Worm (Caenorhabditis elegans) whole organism, L3 larva: ENCODE data around the gene sap-140.

Experiments used
- R02D3.7 ChIP-seq: fragments of 150-350 bp; optimal IDR thresholded peaks from 2 replicates; lab custom pipeline; 2014; ENCODE audit warnings: missing biosample characterization, missing genetic modification characterization
- aly-2 ChIP-seq: fragments of 150-350 bp; optimal IDR thresholded peaks from 2 replicates; lab custom pipeline; 2014; ENCODE audit warnings: missing biosample characterization, missing genetic modification characterization
- ama-1 ChIP-seq: fragments of 150-350 bp; optimal IDR thresholded peaks from 2 replicates; lab custom pipeline; 2018
- ceh-16 ChIP-seq: sonication (generic microtip); optimal IDR thresholded peaks from 2 replicates; lab custom pipeline; 2017; ENCODE audit warnings: missing biosample characterization, missing genetic modification characterization
- ceh-28 ChIP-seq: fragments of 150-350 bp; optimal IDR thresholded peaks from 2 replicates; lab custom pipeline; 2014; ENCODE audit warnings: missing biosample characterization, missing genetic modification reagents, missing genetic modification characterization
- ceh-9 ChIP-seq: sonication (generic microtip); optimal IDR thresholded peaks from 2 replicates; lab custom pipeline; 2018; ENCODE audit warnings: missing biosample characterization, missing genetic modification characterization
- daf-12 ChIP-seq: fragments of 150-350 bp; optimal IDR thresholded peaks from 2 replicates; lab custom pipeline; 2014; ENCODE audit warnings: missing biosample characterization, missing genetic modification reagents, missing genetic modification characterization
- egl-27 ChIP-seq: sonication (generic microtip); optimal IDR thresholded peaks from 4 replicates; lab custom pipeline; 2017; ENCODE audit warnings: missing biosample characterization, missing genetic modification reagents, missing genetic modification characterization
- egl-5 ChIP-seq: fragments of 150-350 bp; optimal IDR thresholded peaks from 2 replicates; lab custom pipeline; 2017; ENCODE audit warnings: missing biosample characterization, missing genetic modification reagents, missing genetic modification characterization, inconsistent platforms
- elt-1 ChIP-seq: fragments of 150-350 bp; optimal IDR thresholded peaks from 2 replicates; lab custom pipeline; 2014; ENCODE audit warnings: missing biosample characterization, missing genetic modification characterization
- elt-2 ChIP-seq: sonication (generic microtip); optimal IDR thresholded peaks from 2 replicates; lab custom pipeline; 2016; ENCODE audit warnings: missing genetic modification reagents, mild to moderate bottlenecking, missing genetic modification characterization, missing compliant biosample characterization
- eor-1 ChIP-seq, 2 experiments: fragments of 150-350 bp; optimal IDR thresholded peaks; 2 replicates each; lab custom pipeline; 2014 to 2018; ENCODE audit warnings: missing biosample characterization in 2 of 2, missing genetic modification characterization in 2 of 2
- fkh-10 ChIP-seq: sonication (generic microtip); optimal IDR thresholded peaks from 2 replicates; lab custom pipeline; 2017; ENCODE audit warnings: missing biosample characterization, missing genetic modification reagents, missing genetic modification characterization
- fkh-2 ChIP-seq: fragments of 150-350 bp; optimal IDR thresholded peaks from 2 replicates; lab custom pipeline; 2014; ENCODE audit warnings: missing biosample characterization, missing genetic modification reagents, missing genetic modification characterization
- hmg-11 ChIP-seq: sonication (generic microtip); optimal IDR thresholded peaks from 2 replicates; lab custom pipeline; 2016; ENCODE audit warnings: missing genetic modification characterization, missing compliant biosample characterization
- lin-15B ChIP-seq: fragments of 150-350 bp; optimal IDR thresholded peaks from 2 replicates; lab custom pipeline; 2014; ENCODE audit warnings: missing biosample characterization, missing genetic modification characterization
- lin-39 ChIP-seq: fragments of 150-350 bp; optimal IDR thresholded peaks from 2 replicates; lab custom pipeline; 2018; ENCODE audit warnings: missing biosample characterization, missing genetic modification reagents, missing genetic modification characterization
- lsy-12 ChIP-seq: sonication (generic microtip); optimal IDR thresholded peaks from 2 replicates; lab custom pipeline; 2016; ENCODE audit warnings: mild to moderate bottlenecking, missing genetic modification characterization, missing compliant biosample characterization
- mml-1 ChIP-seq: fragments of 150-350 bp; sonication (generic microtip); optimal IDR thresholded peaks from 3 replicates; lab custom pipeline; 2014; ENCODE audit warnings: missing biosample characterization, missing genetic modification characterization
- nfya-1 ChIP-seq: sonication (generic microtip); optimal IDR thresholded peaks from 2 replicates; lab custom pipeline; 2017; ENCODE audit warnings: missing genetic modification characterization, mild to moderate bottlenecking, missing compliant biosample characterization, antibody characterized with exemption, moderate library complexity; ENCODE audit not compliant: insufficient read depth
- nhr-11 ChIP-seq: fragments of 150-350 bp; optimal IDR thresholded peaks from 2 replicates; lab custom pipeline; 2014; ENCODE audit warnings: missing biosample characterization, missing genetic modification characterization
- nhr-23 ChIP-seq: fragments of 150-350 bp; optimal IDR thresholded peaks from 2 replicates; lab custom pipeline; 2014; ENCODE audit warnings: missing biosample characterization, missing genetic modification reagents, missing genetic modification characterization
- nhr-237 ChIP-seq: fragments of 150-350 bp; optimal IDR thresholded peaks from 2 replicates; lab custom pipeline; 2014; ENCODE audit warnings: missing biosample characterization, missing genetic modification characterization
- nhr-25 ChIP-seq: sonication (generic microtip); optimal IDR thresholded peaks from 2 replicates; lab custom pipeline; 2017; ENCODE audit warnings: missing biosample characterization, missing genetic modification characterization
- nhr-43 ChIP-seq: sonication (generic microtip); optimal IDR thresholded peaks from 2 replicates; lab custom pipeline; 2016; ENCODE audit warnings: mild to moderate bottlenecking, missing genetic modification characterization, missing compliant biosample characterization; ENCODE audit not compliant: poor library complexity, severe bottlenecking
- nhr-67 ChIP-seq: fragments of 150-350 bp; optimal IDR thresholded peaks from 2 replicates; lab custom pipeline; 2014; ENCODE audit warnings: missing biosample characterization, missing genetic modification characterization
- nhr-76 ChIP-seq: fragments of 150-350 bp; sonication (generic microtip); optimal IDR thresholded peaks from 5 replicates; lab custom pipeline; 2014; ENCODE audit warnings: missing biosample characterization, missing genetic modification characterization
- nhr-77 ChIP-seq: fragments of 150-350 bp; optimal IDR thresholded peaks from 2 replicates; lab custom pipeline; 2014; ENCODE audit warnings: missing biosample characterization, missing genetic modification characterization
- pqm-1 ChIP-seq: fragments of 150-350 bp; optimal IDR thresholded peaks from 2 replicates; lab custom pipeline; 2017; ENCODE audit warnings: missing biosample characterization, missing genetic modification characterization, inconsistent platforms
- skn-1 ChIP-seq: fragments of 150-350 bp; optimal IDR thresholded peaks from 2 replicates; lab custom pipeline; 2014; ENCODE audit warnings: missing biosample characterization, missing genetic modification characterization
- snpc-4 ChIP-seq: fragments of 150-350 bp; optimal IDR thresholded peaks from 2 replicates; lab custom pipeline; 2014; ENCODE audit warnings: missing biosample characterization, missing genetic modification characterization
- unc-39 ChIP-seq: sonication (generic microtip); optimal IDR thresholded peaks from 4 replicates; lab custom pipeline; 2017; ENCODE audit warnings: missing biosample characterization, missing genetic modification characterization
- unc-62 ChIP-seq: fragments of 150-350 bp; sonication (generic microtip); optimal IDR thresholded peaks from 4 replicates; lab custom pipeline; 2014; ENCODE audit warnings: missing biosample characterization, missing genetic modification reagents, missing genetic modification characterization
- ztf-11 ChIP-seq: fragments of 150-350 bp; optimal IDR thresholded peaks from 2 replicates; lab custom pipeline; 2014; ENCODE audit warnings: missing biosample characterization, missing genetic modification characterization
- ztf-4 ChIP-seq: fragments of 150-350 bp; optimal IDR thresholded peaks from 2 replicates; lab custom pipeline; 2014; ENCODE audit warnings: missing biosample characterization, missing genetic modification characterization

Gene sap-140

ce11 chrIII:7533012-7533411, 33.5 kb downstream of the sap-140 start:
- TF ChIP-seq daf-12 (tag; lab: Kevin White, UChicago) (no peak), ceh-28 (peak; percentile 17)

- TF ChIP-seq unc-39 (tag; lab: Kevin White, UChicago) = no peak
- TF ChIP-seq R02D3.7 (tag; lab: Kevin White, UChicago) = no peak
- peak; percentile 1 for TF ChIP-seq lsy-12 (tag; lab: Kevin White, UChicago)
- no peak for TF ChIP-seq nhr-67 (tag; lab: Kevin White, UChicago)
- TF ChIP-seq hmg-11 (tag; lab: Kevin White, UChicago) = no peak
- TF ChIP-seq skn-1 = no peak
- no peak for TF ChIP-seq eor-1 (tag; optimal IDR thresholded peaks at IDR 0.05; lab: Kevin White, UChicago)
- TF ChIP-seq unc-62 (GFP tag; lab: Kevin White, UChicago) = peak; percentile 80
- TF ChIP-seq egl-5 (tag; lab: Kevin White, UChicago) = no peak
- TF ChIP-seq nhr-23 (tag; lab: Kevin White, UChicago) = no peak
- no peak for TF ChIP-seq lin-39 (tag; lab: Kevin White, UChicago)
- no peak for TF ChIP-seq ceh-9 (tag; lab: Kevin White, UChicago)
- peak; percentile 47 for TF ChIP-seq nhr-25 (tag; lab: Kevin White, UChicago)
- TF ChIP-seq ceh-28 = peak; percentile 34
- TF ChIP-seq elt-1 = peak; percentile 51
- TF ChIP-seq nhr-11 (tag; lab: Kevin White, UChicago) = no peak
- TF ChIP-seq nfya-1 (tag; lab: Kevin White, UChicago) = peak; percentile 99
- TF ChIP-seq, all 47 proteins: peak for 6
These were observed 35.1 kb downstream of the sap-140 start for ce11 chrIII:7534648-7535047.

DNA sequence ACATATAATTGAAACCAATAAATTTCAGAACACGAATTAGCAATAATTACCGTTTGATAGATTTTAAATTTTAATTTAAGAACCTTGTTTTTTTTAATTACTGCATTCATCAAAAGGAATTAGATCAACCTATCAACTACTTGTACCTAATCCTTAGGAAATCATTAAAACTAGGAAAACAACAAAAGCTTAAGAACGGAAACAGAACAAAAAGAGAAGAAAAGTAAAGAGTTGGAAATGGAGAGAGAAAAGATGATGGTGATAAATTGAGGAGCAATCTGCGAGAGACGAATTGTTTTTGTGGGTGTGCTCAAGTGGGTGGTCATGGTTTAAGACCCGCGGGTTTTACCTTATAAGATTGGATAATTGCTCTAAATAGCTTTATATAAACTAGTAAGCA, 35.8 kb downstream of the sap-140 start:
- no peak for TF ChIP-seq unc-39 (tag; lab: Kevin White, UChicago)
- TF ChIP-seq elt-2 (tag; lab: Kevin White, UChicago) = no peak

ce11 chrIII:7536559-7536958, 37.0 kb downstream of the sap-140 start, which contains the start of gene lin-39:
TSS of gene lin-39 (minus strand) at chrIII:7536632.
- TF ChIP-seq nhr-77 (tag; lab: Kevin White, UChicago) (no peak), nfya-1 (tag; lab: Kevin White, UChicago) (peak; percentile 53)

DNA sequence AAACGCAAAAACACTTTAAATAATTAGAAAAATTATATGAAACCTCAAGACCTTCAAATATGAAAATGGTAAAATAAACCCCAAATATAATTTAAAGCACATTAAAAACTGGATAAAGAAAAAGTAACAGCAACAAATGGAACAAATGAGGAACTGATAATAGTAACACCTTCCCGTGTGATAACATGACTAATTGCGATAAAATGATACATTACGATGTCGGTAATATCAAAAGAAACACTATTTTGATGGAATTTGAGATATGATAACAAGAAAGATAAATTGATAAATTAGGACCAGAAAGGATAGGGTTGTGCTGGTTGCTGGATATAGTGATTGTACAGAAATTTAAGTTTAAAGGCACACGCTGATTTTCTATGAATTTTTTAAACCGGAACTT, 42.5 kb downstream of the sap-140 start:
- TF ChIP-seq nhr-43 (tag; lab: Kevin White, UChicago) (no peak), pqm-1 (tag; lab: Kevin White, UChicago) (no peak), ztf-11 (tag; lab: Kevin White, UChicago) (no peak), egl-27 (tag; lab: Kevin White, UChicago) (no peak)
- TF ChIP-seq, all 47 proteins: peak for 0

DNA sequence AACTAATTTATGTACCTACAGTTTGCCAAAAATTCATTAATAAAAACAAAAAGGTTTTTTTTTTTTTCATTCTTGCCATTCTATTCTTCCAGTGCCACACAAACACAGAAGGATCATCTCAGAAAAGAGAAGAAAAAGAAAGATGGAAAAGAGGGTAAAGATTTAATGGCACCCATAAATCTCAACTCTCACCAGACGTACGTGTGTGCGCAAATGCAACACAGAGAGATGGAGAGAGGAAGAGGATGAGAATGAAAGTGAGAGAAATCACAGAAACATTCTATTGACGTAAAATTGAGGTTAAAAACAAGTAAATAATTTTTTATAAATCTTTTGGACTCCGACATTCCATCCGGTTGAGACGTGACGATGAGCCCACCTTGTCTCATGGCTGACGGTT, 44.7 kb downstream of the sap-140 start:
- TF ChIP-seq eor-1 (tag; optimal IDR thresholded peaks at IDR 0.05; lab: Kevin White, UChicago) = no peak
- peak; percentile 46 for TF ChIP-seq nfya-1 (tag; lab: Kevin White, UChicago)
- no peak for TF ChIP-seq aly-2 (tag; lab: Kevin White, UChicago)
- peak; percentile 89 for TF ChIP-seq egl-5 (tag; lab: Kevin White, UChicago)
- TF ChIP-seq ceh-9 (tag; lab: Kevin White, UChicago) = no peak
- TF ChIP-seq, all 47 proteins: peak for 2

- TF ChIP-seq mml-1 (tag; lab: Kevin White, UChicago) (no peak), eor-1 (tag; optimal IDR thresholded peaks at IDR 0.05; lab: Kevin White, UChicago) (no peak), ztf-4 (tag; lab: Kevin White, UChicago) (no peak)
- TF ChIP-seq, all 47 proteins: peak for 0
These were observed 45.7 kb downstream of the sap-140 start for ce11 chrIII:7545189-7545588.

- TF ChIP-seq ceh-16 (tag; lab: Kevin White, UChicago) = no peak
- no peak for TF ChIP-seq hmg-11 (tag; lab: Kevin White, UChicago)
- no peak for TF ChIP-seq nhr-43 (tag; lab: Kevin White, UChicago)
- TF ChIP-seq ama-1 (lab: Kevin White, UChicago) = no peak
- TF ChIP-seq nhr-11 (tag; lab: Kevin White, UChicago) = no peak
- TF ChIP-seq snpc-4 = no peak
- TF ChIP-seq fkh-10 = no peak
- TF ChIP-seq daf-12 (tag; lab: Kevin White, UChicago) = no peak
- no peak for TF ChIP-seq egl-27 (tag; lab: Kevin White, UChicago)
- no peak for TF ChIP-seq nhr-76
- peak; percentile 28 for TF ChIP-seq nfya-1 (tag; lab: Kevin White, UChicago)
- no peak for TF ChIP-seq lin-15B (tag; lab: Kevin White, UChicago)
- TF ChIP-seq fkh-2 (tag; lab: Kevin White, UChicago) = no peak
- TF ChIP-seq nhr-237 = no peak
- TF ChIP-seq unc-62 (GFP tag; lab: Kevin White, UChicago) = peak; percentile 59
- no peak for TF ChIP-seq egl-5 (tag; lab: Kevin White, UChicago)
These were observed 49.4 kb downstream of the sap-140 start for ce11 chrIII:7548963-7549362.
